Worm (Caenorhabditis elegans): Measurements from ENCODE around the gene R10H10.4.

- TF ChIP-seq nhr-237 (tag; optimal IDR thresholded peaks at IDR 0.05) (no peak), unc-39 (tag; optimal IDR thresholded peaks at IDR 0.05) (no peak), unc-55 (GFP tag; optimal IDR thresholded peaks at IDR 0.05) (no peak), F13H6.1 (tag; optimal IDR thresholded peaks at IDR 0.05) (no peak), zag-1 (tag; optimal IDR thresholded peaks at IDR 0.05) (no peak), lin-13 (GFP tag; optimal IDR thresholded peaks at IDR 0.05) (no peak), nhr-25 (tag; optimal IDR thresholded peaks at IDR 0.05) (no peak), ztf-11 (tag; optimal IDR thresholded peaks at IDR 0.05) (no peak)
These were observed 25.7 kb upstream of the R10H10.4 start for ce11 chrIV:10420440-10420839.

Data from whole organism, L2 larva.